Worm (Caenorhabditis elegans): ENCODE data around the gene otpl-3.

Gene otpl-3

DNA sequence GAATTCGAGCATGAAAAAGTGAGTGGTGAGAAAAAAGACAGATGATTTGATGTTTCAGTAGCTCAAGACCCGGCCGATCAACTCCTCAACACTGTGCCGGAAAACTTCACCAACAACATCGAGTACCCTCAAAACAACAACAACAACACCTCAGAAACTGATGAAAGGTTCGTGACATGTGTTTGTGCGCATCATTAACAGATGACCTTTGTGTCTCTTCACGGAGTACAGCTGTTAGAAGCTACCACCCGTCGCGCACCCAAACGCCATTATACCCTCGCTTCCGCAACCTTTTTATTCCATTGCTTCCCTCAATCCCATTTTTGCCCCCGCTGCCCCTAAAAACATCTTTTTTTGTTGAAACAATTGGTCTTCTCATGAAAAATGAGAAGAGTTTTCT is 9.3 kb downstream of the otpl-3 start:
- TF ChIP-seq unc-62 (GFP tag; optimal IDR thresholded peaks at IDR 0.05): no peak
- no peak for TF ChIP-seq ceh-43 (GFP tag; optimal IDR thresholded peaks at IDR 0.05)
- no peak for TF ChIP-seq ztf-11 (tag; optimal IDR thresholded peaks at IDR 0.05)
- no peak for TF ChIP-seq lin-32 (GFP tag; optimal IDR thresholded peaks at IDR 0.05)
- TF ChIP-seq snpc-4 (tag; optimal IDR thresholded peaks at IDR 0.05): no peak
- TF ChIP-seq blmp-1 (tag; optimal IDR thresholded peaks at IDR 0.05): no peak
- TF ChIP-seq hlh-1 (tag; optimal IDR thresholded peaks at IDR 0.05): peak; percentile 95
- no peak for TF ChIP-seq cnd-1 (tag; optimal IDR thresholded peaks at IDR 0.05)
- no peak for TF ChIP-seq pha-4 (tag; optimal IDR thresholded peaks at IDR 0.05)
- TF ChIP-seq nhr-2 (tag; optimal IDR thresholded peaks at IDR 0.05): peak; percentile 11
- no peak for TF ChIP-seq ceh-39 (tag; optimal IDR thresholded peaks at IDR 0.05)
- TF ChIP-seq flh-1 (GFP tag; optimal IDR thresholded peaks at IDR 0.05): no peak
- TF ChIP-seq mep-1 (tag; optimal IDR thresholded peaks at IDR 0.05): no peak

DNA sequence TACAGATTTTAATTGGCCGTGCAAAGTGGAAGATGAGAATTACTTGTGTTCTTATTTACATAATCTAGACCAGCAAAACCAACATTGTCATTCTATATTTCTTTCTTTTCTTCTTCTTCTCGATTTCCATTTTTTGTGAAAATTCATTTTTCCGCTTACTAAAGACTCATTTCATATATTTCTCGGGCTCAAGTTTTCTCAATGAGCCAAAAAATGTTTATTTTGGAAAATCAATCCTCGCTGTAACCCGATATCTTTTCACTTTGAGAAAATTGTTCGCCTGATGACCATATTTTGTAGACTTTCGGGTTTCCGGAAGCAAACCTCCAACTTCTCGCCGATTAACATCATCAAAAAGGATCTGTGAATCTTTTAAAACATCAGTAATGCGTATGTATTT is 10.6 kb downstream of the otpl-3 start, which contains the start of gene nhx-4:
TSS of gene nhx-4 (plus strand) at position 301 of the 400 bp plus-strand sequence.
- TF ChIP-seq unc-62 (GFP tag; optimal IDR thresholded peaks at IDR 0.05) (no peak), ces-1 (GFP tag; optimal IDR thresholded peaks at IDR 0.05) (no peak), M03D4.4 (tag; optimal IDR thresholded peaks at IDR 0.05) (no peak), flh-1 (GFP tag; optimal IDR thresholded peaks at IDR 0.05) (no peak), lin-32 (GFP tag; optimal IDR thresholded peaks at IDR 0.05) (no peak), nhr-76 (tag; optimal IDR thresholded peaks at IDR 0.05) (no peak), bed-3 (GFP tag; optimal IDR thresholded peaks at IDR 0.05) (no peak)

DNA sequence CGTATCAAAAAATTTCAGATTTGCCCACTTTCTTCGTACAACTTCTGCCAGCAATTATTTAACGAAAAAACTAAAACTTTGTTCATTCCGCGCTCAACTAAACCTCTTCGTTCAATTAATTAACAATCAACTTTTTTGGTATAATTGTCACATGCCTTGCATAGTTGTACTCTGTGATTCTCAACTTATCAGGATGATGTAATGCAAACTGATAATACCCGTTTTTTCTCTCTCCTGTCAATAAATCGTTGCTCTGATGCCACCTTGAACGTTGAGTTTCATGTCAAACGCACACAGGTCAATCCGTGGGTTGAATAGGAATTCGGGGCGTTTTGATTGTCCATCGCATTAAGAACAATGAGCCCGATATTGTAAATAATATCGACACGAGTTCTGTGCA is 19.0 kb downstream of the otpl-3 start:
- TF ChIP-seq pha-4 (tag; optimal IDR thresholded peaks at IDR 0.05): no peak

- TF ChIP-seq sptf-1 (tag; optimal IDR thresholded peaks at IDR 0.05): no peak
- peak; percentile 56 for TF ChIP-seq hlh-1 (tag; optimal IDR thresholded peaks at IDR 0.05)
These were observed 20.3 kb downstream of the otpl-3 start, which contains the start of gene sid-5 for ce11 chrX:6904064-6904771. Gene sid-5, plus strand, starts transcription at chrX:6904721.

- TF ChIP-seq sptf-1 (tag; optimal IDR thresholded peaks at IDR 0.05) (peak; percentile 87), mls-2 (tag; optimal IDR thresholded peaks at IDR 0.05) (no peak), nhr-12 (tag; optimal IDR thresholded peaks at IDR 0.05) (no peak), tbx-8 (GFP tag; optimal IDR thresholded peaks at IDR 0.05) (peak; percentile 48), nhr-2 (tag; optimal IDR thresholded peaks at IDR 0.05) (no peak), mep-1 (tag; optimal IDR thresholded peaks at IDR 0.05) (no peak), lsy-2 (tag; optimal IDR thresholded peaks at IDR 0.05) (no peak), nhr-76 (tag; optimal IDR thresholded peaks at IDR 0.05) (no peak), nhr-237 (tag; optimal IDR thresholded peaks at IDR 0.05) (no peak), lin-13 (tag; optimal IDR thresholded peaks at IDR 0.05) (no peak), nhr-28 (tag; optimal IDR thresholded peaks at IDR 0.05) (no peak), ceh-83 (GFP tag; optimal IDR thresholded peaks at IDR 0.05) (peak; percentile 84), M03D4.4 (tag; optimal IDR thresholded peaks at IDR 0.05) (peak; percentile 72), pha-4 (tag; optimal IDR thresholded peaks at IDR 0.05) (no peak), ces-1 (GFP tag; optimal IDR thresholded peaks at IDR 0.05) (peak; percentile 7), unc-39 (tag; optimal IDR thresholded peaks at IDR 0.05) (no peak), drap-1 (GFP tag; optimal IDR thresholded peaks at IDR 0.05) (peak; percentile 84), unc-120 (tag; optimal IDR thresholded peaks at IDR 0.05; ENCODE audit: poor library complexity, severe bottlenecking) (peak; percentile 87), blmp-1 (tag; optimal IDR thresholded peaks at IDR 0.05) (peak; percentile 2), unc-62 (GFP tag; optimal IDR thresholded peaks at IDR 0.05) (peak; percentile 20), cnd-1 (tag; optimal IDR thresholded peaks at IDR 0.05) (peak; percentile 75), ham-2 (GFP tag; optimal IDR thresholded peaks at IDR 0.05) (peak; percentile 37), ceh-43 (GFP tag; optimal IDR thresholded peaks at IDR 0.05) (peak; percentile 57), elt-1 (tag; optimal IDR thresholded peaks at IDR 0.05; ENCODE audit: borderline replicate concordance, insufficient read depth) (no peak), lin-32 (GFP tag; optimal IDR thresholded peaks at IDR 0.05) (peak; percentile 43), mab-5 (tag; optimal IDR thresholded peaks at IDR 0.05) (no peak), flh-1 (GFP tag; optimal IDR thresholded peaks at IDR 0.05) (peak; percentile 9), ceh-39 (tag; optimal IDR thresholded peaks at IDR 0.05) (no peak), snpc-4 (tag; optimal IDR thresholded peaks at IDR 0.05) (no peak), hlh-1 (tag; optimal IDR thresholded peaks at IDR 0.05) (no peak), elt-3 (tag; optimal IDR thresholded peaks at IDR 0.05) (no peak), bed-3 (GFP tag; optimal IDR thresholded peaks at IDR 0.05) (peak; percentile 62), zip-8 (tag; optimal IDR thresholded peaks at IDR 0.05) (no peak), sem-2 (GFP tag; optimal IDR thresholded peaks at IDR 0.05) (peak; percentile 15), ztf-11 (tag; optimal IDR thresholded peaks at IDR 0.05) (no peak)
These were observed 21.6 kb downstream of the otpl-3 start for ce11 chrX:6902958-6903357.
